Worm (Caenorhabditis elegans) whole organism, L4 larva: ENCODE data around the gene F59A6.3.

Experiments used
- D1046.2 ChIP-seq: fragments of 200-800 bp; sonication (Bioruptor generic); IDR thresholded peaks from 2 replicates; pipeline ENCODE4 v1.3.6; 2022; ENCODE audit warnings: missing genetic modification characterization, missing compliant biosample characterization
- F26F4.8 ChIP-seq: fragments of 200-800 bp; sonication (Bioruptor generic); conservative IDR thresholded peaks from 2 replicates; pipeline ENCODE4 v1.3.6; 2022; ENCODE audit warnings: missing genetic modification characterization, missing compliant biosample characterization
- F37D6.2 ChIP-seq: sonication (generic microtip); optimal IDR thresholded peaks from 2 replicates; lab custom pipeline; 2016; ENCODE audit warnings: mild to moderate bottlenecking, missing genetic modification characterization, missing compliant biosample characterization
- F49E8.2 ChIP-seq: sonication (generic microtip); optimal IDR thresholded peaks from 2 replicates; lab custom pipeline; 2016; ENCODE audit warnings: missing compliant biosample characterization, mild to moderate bottlenecking, missing genetic modification characterization, borderline replicate concordance
- R02D3.7 ChIP-seq: fragments of 150-350 bp; sonication (generic microtip); optimal IDR thresholded peaks from 3 replicates; lab custom pipeline; 2014; ENCODE audit warnings: missing biosample characterization, missing genetic modification characterization
- T20F7.1 ChIP-seq: fragments of 200-800 bp; sonication (Bioruptor generic); optimal IDR thresholded peaks from 2 replicates; lab custom pipeline; 2018; ENCODE audit warnings: mild to moderate bottlenecking, missing genetic modification characterization, missing compliant biosample characterization
- Y48G9A.11 ChIP-seq: fragments of 200-800 bp; sonication (Bioruptor generic); IDR thresholded peaks from 2 replicates; pipeline ENCODE4 v1.3.6; 2022; ENCODE audit warnings: missing genetic modification reagents, missing genetic modification characterization, missing compliant biosample characterization
- Y5F2A.4 ChIP-seq: fragments of 200-800 bp; sonication (Bioruptor generic); optimal IDR thresholded peaks from 2 replicates; lab custom pipeline; 2018; ENCODE audit warnings: mild to moderate bottlenecking, missing genetic modification characterization, missing compliant biosample characterization
- aly-2 ChIP-seq: sonication (generic microtip); optimal IDR thresholded peaks from 2 replicates; lab custom pipeline; 2018; ENCODE audit warnings: missing biosample characterization, missing genetic modification characterization
- arid-1 ChIP-seq: fragments of 200-800 bp; sonication (Bioruptor generic); conservative IDR thresholded peaks from 2 replicates; pipeline ENCODE4 v1.3.6; 2022; ENCODE audit warnings: missing genetic modification reagents, missing genetic modification characterization, missing compliant biosample characterization
- ceh-28 ChIP-seq: fragments of 150-350 bp; optimal IDR thresholded peaks from 2 replicates; lab custom pipeline; 2014; ENCODE audit warnings: missing biosample characterization, missing genetic modification reagents, missing genetic modification characterization
- ceh-32 ChIP-seq: sonication (generic microtip); optimal IDR thresholded peaks from 2 replicates; lab custom pipeline; 2016; ENCODE audit warnings: mild to moderate bottlenecking, missing genetic modification characterization, missing compliant biosample characterization; ENCODE audit not compliant: poor library complexity
- ceh-44 ChIP-seq: fragments of 200-800 bp; sonication (Bioruptor generic); IDR thresholded peaks from 2 replicates; pipeline ENCODE4 v1.3.6; 2022; ENCODE audit warnings: missing genetic modification reagents, missing genetic modification characterization, missing compliant biosample characterization
- cey-2 ChIP-seq: sonication (generic microtip); optimal IDR thresholded peaks from 3 replicates; lab custom pipeline; 2017; ENCODE audit warnings: missing genetic modification characterization, mild to moderate bottlenecking, missing compliant biosample characterization, antibody characterized with exemption, borderline replicate concordance; ENCODE audit not compliant: insufficient read depth
- ctbp-1 ChIP-seq: fragments of 200-800 bp; sonication (Bioruptor generic); IDR thresholded peaks from 2 replicates; pipeline ENCODE4 v1.3.6; 2022; ENCODE audit warnings: missing genetic modification reagents, missing genetic modification characterization, missing compliant biosample characterization
- daf-12 ChIP-seq: fragments of 150-350 bp; optimal IDR thresholded peaks from 2 replicates; lab custom pipeline; 2014; ENCODE audit warnings: missing biosample characterization, missing genetic modification reagents, missing genetic modification characterization
- daf-19 ChIP-seq: fragments of 200-800 bp; sonication (Bioruptor generic); conservative IDR thresholded peaks from 2 replicates; pipeline ENCODE4 v1.3.6; 2022; ENCODE audit warnings: missing genetic modification characterization, missing compliant biosample characterization
- dmd-6 ChIP-seq: fragments of 200-800 bp; sonication (Bioruptor generic); IDR thresholded peaks from 2 replicates; pipeline ENCODE4 v1.3.6; 2022; ENCODE audit warnings: missing genetic modification reagents, missing genetic modification characterization, missing compliant biosample characterization
- egl-43 ChIP-seq: fragments of 200-800 bp; sonication (Bioruptor generic); IDR thresholded peaks from 2 replicates; pipeline ENCODE4 v1.3.6; 2022; ENCODE audit warnings: missing genetic modification reagents, missing genetic modification characterization, missing compliant biosample characterization
- fkh-10 ChIP-seq: fragments of 150-350 bp; optimal IDR thresholded peaks from 2 replicates; lab custom pipeline; 2014; ENCODE audit warnings: missing biosample characterization, missing genetic modification reagents, missing genetic modification characterization
- fos-1 ChIP-seq: fragments of 150-350 bp; optimal IDR thresholded peaks from 2 replicates; lab custom pipeline; 2014; ENCODE audit warnings: missing biosample characterization, missing genetic modification characterization
- hif-1 ChIP-seq, 2 experiments: sonication (generic microtip); optimal IDR thresholded peaks; 2 replicates each; lab custom pipeline; 2016 to 2017; ENCODE audit warnings: missing compliant biosample characterization in 2 of 2, missing genetic modification characterization in 2 of 2, missing genetic modification reagents in 2 of 2, missing genotype in 2 of 2, mild to moderate bottlenecking in 1 of 2
- lim-7 ChIP-seq: fragments of 200-800 bp; sonication (Bioruptor generic); IDR thresholded peaks from 2 replicates; pipeline ENCODE4 v1.3.6; 2022; ENCODE audit warnings: missing genetic modification characterization, missing compliant biosample characterization
- lin-1 ChIP-seq: fragments of 200-800 bp; sonication (Bioruptor generic); IDR thresholded peaks from 2 replicates; pipeline ENCODE4 v1.3.6; 2022; ENCODE audit warnings: missing genetic modification reagents, missing genetic modification characterization, missing compliant biosample characterization
- lin-38 ChIP-seq: fragments of 200-800 bp; sonication (Bioruptor generic); IDR thresholded peaks from 2 replicates; pipeline ENCODE4 v1.3.6; 2022; ENCODE audit warnings: missing genetic modification reagents, missing genetic modification characterization, missing compliant biosample characterization
- lin-39 ChIP-seq: fragments of 150-350 bp; optimal IDR thresholded peaks from 2 replicates; lab custom pipeline; 2014; ENCODE audit warnings: missing biosample characterization, missing genetic modification reagents, missing genetic modification characterization
- lir-3 ChIP-seq: sonication (generic microtip); optimal IDR thresholded peaks from 2 replicates; lab custom pipeline; 2016; ENCODE audit warnings: mild to moderate bottlenecking, missing genetic modification characterization, missing compliant biosample characterization
- lsy-2 ChIP-seq, 2 experiments: fragments of 150-350 bp in 1 of 2; sonication (generic microtip) in 1 of 2; optimal IDR thresholded peaks; 2 replicates each; lab custom pipeline; 2014 to 2017; ENCODE audit warnings: missing biosample characterization in 2 of 2, missing genetic modification characterization in 2 of 2
- madf-5 ChIP-seq, 2 experiments: fragments of 200-800 bp; sonication (Bioruptor generic); IDR thresholded peaks; 2 replicates each; pipeline ENCODE4 v1.3.6; 2022; ENCODE audit warnings: missing compliant biosample characterization in 2 of 2, missing genetic modification characterization in 2 of 2
- mep-1 ChIP-seq: fragments of 150-350 bp; sonication (generic microtip); optimal IDR thresholded peaks from 3 replicates; lab custom pipeline; 2014; ENCODE audit warnings: missing biosample characterization, missing genetic modification characterization
- mes-2 ChIP-seq: sonication (generic microtip); optimal IDR thresholded peaks from 2 replicates; lab custom pipeline; 2016; ENCODE audit warnings: missing genotype, mild to moderate bottlenecking, missing genetic modification characterization, missing compliant biosample characterization; ENCODE audit not compliant: poor library complexity, severe bottlenecking
- nhr-111 ChIP-seq: fragments of 200-800 bp; sonication (Bioruptor generic); optimal IDR thresholded peaks from 2 replicates; lab custom pipeline; 2018; ENCODE audit warnings: mild to moderate bottlenecking, missing genetic modification characterization, missing compliant biosample characterization
- nhr-28 ChIP-seq: fragments of 150-350 bp; optimal IDR thresholded peaks from 2 replicates; lab custom pipeline; 2014; ENCODE audit warnings: missing biosample characterization, missing genetic modification characterization
- nhr-76 ChIP-seq: fragments of 150-350 bp; optimal IDR thresholded peaks from 2 replicates; lab custom pipeline; 2014; ENCODE audit warnings: missing biosample characterization, missing genetic modification characterization
- nhr-77 ChIP-seq: fragments of 150-350 bp; optimal IDR thresholded peaks from 2 replicates; lab custom pipeline; 2014; ENCODE audit warnings: missing biosample characterization, missing genetic modification characterization
- pqm-1 ChIP-seq: sonication (generic microtip); optimal IDR thresholded peaks from 2 replicates; lab custom pipeline; 2017; ENCODE audit warnings: missing biosample characterization, missing genetic modification characterization
- snpc-1.2 ChIP-seq: fragments of 200-800 bp; sonication (Bioruptor generic); IDR thresholded peaks from 2 replicates; pipeline ENCODE4 v1.3.6; 2022; ENCODE audit warnings: missing genetic modification reagents, missing genetic modification characterization, missing compliant biosample characterization
- unc-130 ChIP-seq: sonication (generic microtip); optimal IDR thresholded peaks from 2 replicates; lab custom pipeline; 2016; ENCODE audit warnings: missing genetic modification reagents, missing genetic modification characterization, missing compliant biosample characterization
- unc-62 ChIP-seq, 3 experiments: fragments of 150-350 bp in 1 of 3; sonication (generic microtip); optimal IDR thresholded peaks in 2 of 3; peaks in 1 of 3; 1 replicate in 1 of 3; 2 replicates in 2 of 3; lab custom pipeline; 2014 to 2017; ENCODE audit warnings: missing biosample characterization in 3 of 3, missing genetic modification characterization in 3 of 3, missing genetic modification reagents in 3 of 3, missing genotype in 1 of 3
- vab-7 ChIP-seq: fragments of 200-800 bp; sonication (Bioruptor generic); IDR thresholded peaks from 2 replicates; pipeline ENCODE4 v1.3.6; 2022; ENCODE audit warnings: missing genetic modification reagents, missing genetic modification characterization, missing compliant biosample characterization
- zfp-2 ChIP-seq: sonication (generic microtip); optimal IDR thresholded peaks from 2 replicates; lab custom pipeline; 2016; ENCODE audit warnings: mild to moderate bottlenecking, missing genetic modification characterization, missing compliant biosample characterization
- zip-2 ChIP-seq: fragments of 150-350 bp; optimal IDR thresholded peaks from 2 replicates; lab custom pipeline; 2014; ENCODE audit warnings: missing biosample characterization, missing genetic modification characterization
- ztf-7 ChIP-seq: fragments of 150-350 bp; optimal IDR thresholded peaks from 2 replicates; lab custom pipeline; 2014; ENCODE audit warnings: missing biosample characterization, missing genetic modification characterization

F59A6.3 gene

DNA sequence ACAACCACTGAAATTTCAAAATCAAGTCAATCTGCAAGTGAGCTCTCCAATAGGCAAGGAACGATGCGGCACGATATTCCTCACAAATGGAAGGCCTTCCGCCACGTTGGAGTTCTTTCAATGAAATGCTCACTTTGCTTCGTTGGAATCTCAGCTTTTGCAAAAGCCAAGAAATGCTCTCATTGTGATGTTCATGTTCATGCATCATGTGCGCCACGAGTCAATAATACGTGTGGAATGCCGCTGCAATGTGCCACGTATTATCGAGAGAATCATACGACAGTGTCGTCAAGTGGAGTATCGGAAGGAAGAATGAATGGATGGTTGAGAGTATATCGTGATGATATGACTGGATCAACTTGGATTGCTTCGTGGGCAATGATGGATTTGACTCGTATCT, 6.3 kb upstream of the F59A6.3 start:
- TF ChIP-seq madf-5 (GFP tag; IDR thresholded peaks at IDR 0.05; lab: Robert Waterston, UW) (no peak), zfp-2 (tag; lab: Kevin White, UChicago) (no peak), nhr-77 (tag; lab: Kevin White, UChicago) (no peak), fkh-10 (GFP tag; lab: Kevin White, UChicago) (no peak), R02D3.7 (tag; lab: Kevin White, UChicago) (no peak), F26F4.8 (GFP tag; lab: Robert Waterston, UW) (no peak), ceh-28 (tag; lab: Kevin White, UChicago) (no peak), T20F7.1 (GFP tag; lab: Kevin White, UChicago) (no peak), nhr-28 (tag; lab: Kevin White, UChicago) (no peak), lin-1 (GFP tag; lab: Robert Waterston, UW) (no peak), F37D6.2 (tag; lab: Kevin White, UChicago) (no peak), D1046.2 (GFP tag; lab: Robert Waterston, UW) (no peak), unc-62 (GFP tag; optimal IDR thresholded peaks at IDR 0.05 in 1 of 2; lab: Kevin White, UChicago) (no peak), unc-62 (tag; optimal IDR thresholded peaks at IDR 0.05; lab: Kevin White, UChicago) (no peak), zip-2 (tag; lab: Kevin White, UChicago) (no peak)

DNA sequence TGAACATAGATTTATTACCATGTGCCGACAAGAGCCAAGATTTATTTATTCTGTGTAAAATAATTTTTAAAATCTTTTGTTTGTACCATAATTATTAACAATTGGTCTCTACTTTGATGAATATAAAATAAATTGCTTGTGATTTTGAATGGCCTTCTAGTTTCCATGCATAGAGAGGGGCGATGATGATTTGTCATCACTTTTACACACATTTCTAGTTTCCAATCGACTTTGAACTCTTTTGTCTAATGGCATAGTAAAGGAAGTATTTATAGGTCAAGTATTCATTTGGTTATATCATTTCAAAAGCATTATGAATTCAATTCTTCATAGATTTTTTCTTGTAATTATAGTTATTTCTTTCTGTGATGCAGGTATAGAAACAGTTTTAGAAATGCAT, 4.5 kb upstream of the F59A6.3 start, which contains the start of gene F59A6.10:
Gene F59A6.10, plus strand, starts transcription at position 301 of the 400 bp plus-strand sequence.
- TF ChIP-seq lir-3 (tag; lab: Kevin White, UChicago) (no peak), mep-1 (no peak), cey-2 (tag; lab: Kevin White, UChicago) (no peak)

DNA sequence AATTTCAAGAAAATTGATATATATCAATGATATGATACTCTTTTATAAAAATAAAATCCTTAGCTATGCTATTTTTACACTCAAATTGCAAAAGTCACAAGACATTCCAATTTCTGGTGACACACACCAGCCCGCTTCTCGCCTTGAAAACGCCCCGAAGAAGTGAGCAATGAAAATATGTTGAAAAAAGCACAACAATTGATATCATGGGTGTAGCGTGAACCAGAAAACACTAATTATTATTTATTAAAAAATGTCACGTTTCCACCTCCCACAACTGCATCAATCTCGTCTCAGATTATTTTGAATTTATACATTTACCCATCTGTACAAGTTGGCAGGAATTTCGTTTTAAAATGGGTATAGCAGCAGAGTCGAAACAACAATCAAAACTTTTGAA, 3.4 kb upstream of the F59A6.3 start, which contains the start of gene F59A6.4:
Gene F59A6.4, plus strand, starts transcription at position 301 of the 400 bp plus-strand sequence.
- TF ChIP-seq unc-130 (GFP tag; lab: Kevin White, UChicago) = no peak
- TF ChIP-seq Y5F2A.4 (GFP tag; lab: Kevin White, UChicago) = no peak
- no peak for TF ChIP-seq ceh-32
- no peak for TF ChIP-seq vab-7 (GFP tag; lab: Robert Waterston, UW)
- TF ChIP-seq lsy-2 (tag; optimal IDR thresholded peaks at IDR 0.05; lab: Kevin White, UChicago) = no peak
- TF ChIP-seq ceh-44 (GFP tag; lab: Robert Waterston, UW) = no peak
- TF ChIP-seq hif-1 (tag; optimal IDR thresholded peaks at IDR 0.05; lab: Kevin White, UChicago) = no peak
- TF ChIP-seq arid-1 (GFP tag; lab: Robert Waterston, UW) = no peak
- TF ChIP-seq dmd-6 = no peak
- TF ChIP-seq egl-43 (GFP tag; lab: Robert Waterston, UW) = no peak
- no peak for TF ChIP-seq madf-5 (GFP tag; IDR thresholded peaks at IDR 0.05; lab: Robert Waterston, UW)
- no peak for TF ChIP-seq snpc-1.2
- no peak for TF ChIP-seq unc-62 (GFP tag; optimal IDR thresholded peaks at IDR 0.05 in 1 of 2; lab: Kevin White, UChicago)
- no peak for TF ChIP-seq unc-62 (tag; optimal IDR thresholded peaks at IDR 0.05; lab: Kevin White, UChicago)
- TF ChIP-seq nhr-76 (tag; lab: Kevin White, UChicago) = no peak
- no peak for TF ChIP-seq aly-2 (tag; lab: Kevin White, UChicago)
- no peak for TF ChIP-seq ctbp-1 (GFP tag; lab: Robert Waterston, UW)
- TF ChIP-seq, all 104 proteins: peak for 0

DNA sequence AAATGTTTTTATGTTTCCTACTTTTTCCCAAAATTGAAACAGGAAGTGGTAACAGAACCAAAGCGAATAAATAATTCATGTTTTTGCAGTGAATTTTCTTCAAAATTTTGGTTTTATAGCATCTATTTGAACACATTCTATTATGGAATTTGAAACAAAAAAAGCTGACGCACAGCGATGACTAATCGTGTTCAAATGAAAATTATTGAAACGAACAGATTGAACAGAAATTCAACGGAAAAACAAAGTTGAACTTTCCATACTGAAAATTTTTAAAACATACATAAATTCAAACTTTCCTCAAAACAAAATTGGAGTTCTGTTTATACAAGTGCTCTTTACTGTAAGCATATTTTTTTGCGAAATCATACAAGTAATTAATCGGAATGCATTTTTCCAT, 3.8 kb downstream of the F59A6.3 start, which contains the start of gene F59A6.12:
Gene F59A6.12, minus strand, starts transcription at position 101 of the 400 bp plus-strand sequence.
- TF ChIP-seq fos-1 (tag; lab: Kevin White, UChicago) (no peak), Y48G9A.11 (no peak), ztf-7 (tag; lab: Kevin White, UChicago) (no peak), lin-39 (tag; lab: Kevin White, UChicago) (no peak), lim-7 (GFP tag; lab: Robert Waterston, UW) (no peak), pqm-1 (tag; lab: Kevin White, UChicago) (no peak), mes-2 (no peak), fkh-10 (GFP tag; lab: Kevin White, UChicago) (no peak), lin-38 (GFP tag; lab: Robert Waterston, UW) (no peak), F49E8.2 (no peak), nhr-111 (GFP tag; lab: Kevin White, UChicago) (no peak), daf-19 (GFP tag; lab: Robert Waterston, UW) (no peak), daf-12 (no peak)
